Fruit fly (Drosophila melanogaster) whole organism, embryonic: ENCODE measurements around the gene Grip91.

Experiments
- BEAF-32 ChIP-seq: fragments of 200-800 bp; sonication (Bioruptor generic); optimal IDR thresholded peaks from 3 replicates; lab custom pipeline; 2017; ENCODE audit warnings: missing biosample characterization, missing genetic modification characterization, mild to moderate bottlenecking, moderate library complexity, missing genetic modification reagents
- CG11398 ChIP-seq: fragments of 200-800 bp; sonication (Bioruptor generic); optimal IDR thresholded peaks from 2 replicates; lab custom pipeline; 2016; ENCODE audit warnings: missing biosample characterization, missing genetic modification characterization
- CG13287 ChIP-seq: fragments of 200-800 bp; sonication (Bioruptor generic); IDR thresholded peaks from 2 replicates; pipeline ENCODE4 v1.3.6; 2022; ENCODE audit warnings: missing biosample characterization, missing genetic modification characterization; ENCODE audit not compliant: partially characterized antibody
- CG14710 ChIP-seq: fragments of 200-800 bp; sonication (Bioruptor generic); optimal IDR thresholded peaks from 3 replicates; lab custom pipeline; 2019; ENCODE audit warnings: missing biosample characterization, mild to moderate bottlenecking, missing genetic modification characterization, moderate library complexity
- CG14860 ChIP-seq: fragments of 200-800 bp; sonication (Bioruptor generic); IDR thresholded peaks from 3 replicates; pipeline ENCODE4 v1.3.6; 2022; ENCODE audit warnings: missing biosample characterization, missing genetic modification characterization; ENCODE audit not compliant: partially characterized antibody
- CG17186 ChIP-seq: fragments of 200-800 bp; sonication (Bioruptor generic); optimal IDR thresholded peaks from 3 replicates; lab custom pipeline; 2017; ENCODE audit warnings: missing biosample characterization, missing genetic modification reagents, missing genetic modification characterization
- CG2116 ChIP-seq: fragments of 200-800 bp; sonication (Bioruptor generic); optimal IDR thresholded peaks from 3 replicates; lab custom pipeline; 2018; ENCODE audit warnings: missing biosample characterization, mild to moderate bottlenecking, missing genetic modification characterization
- CG2202 ChIP-seq: fragments of 200-800 bp; sonication (Bioruptor generic); optimal IDR thresholded peaks from 2 replicates; lab custom pipeline; 2018; ENCODE audit warnings: missing biosample characterization, mild to moderate bottlenecking, missing genetic modification characterization
- CG31365 ChIP-seq: fragments of 200-800 bp; sonication (Bioruptor generic); optimal IDR thresholded peaks from 2 replicates; lab custom pipeline; 2018; ENCODE audit warnings: missing biosample characterization, mild to moderate bottlenecking, missing genetic modification characterization
- CG3847 ChIP-seq: fragments of 200-800 bp; sonication (Bioruptor generic); IDR thresholded peaks from 2 replicates; pipeline ENCODE4 v1.3.6; 2022; ENCODE audit warnings: missing biosample characterization, missing genetic modification characterization
- CG4617 ChIP-seq: fragments of 200-800 bp; sonication (Bioruptor generic); optimal IDR thresholded peaks from 3 replicates; lab custom pipeline; 2016; ENCODE audit warnings: missing biosample characterization, missing genetic modification characterization, borderline replicate concordance
- CG6791 ChIP-seq: fragments of 200-800 bp; sonication (Bioruptor generic); IDR thresholded peaks from 3 replicates; pipeline ENCODE4 v1.3.6; 2022; ENCODE audit warnings: missing biosample characterization, missing genetic modification characterization; ENCODE audit not compliant: partially characterized antibody
- CG7556 ChIP-seq: fragments of 200-800 bp; sonication (Bioruptor generic); optimal IDR thresholded peaks from 2 replicates; lab custom pipeline; 2017; ENCODE audit warnings: missing biosample characterization, mild to moderate bottlenecking, missing genetic modification characterization
- CG7963 ChIP-seq: fragments of 200-800 bp; sonication (Bioruptor generic); IDR thresholded peaks from 3 replicates; pipeline ENCODE4 v1.3.6; 2022; ENCODE audit warnings: missing biosample characterization, missing genetic modification characterization; ENCODE audit not compliant: partially characterized antibody
- CG9437 ChIP-seq: fragments of 200-800 bp; sonication (Bioruptor generic); optimal IDR thresholded peaks from 2 replicates; lab custom pipeline; 2018; ENCODE audit warnings: missing biosample characterization, mild to moderate bottlenecking, missing genetic modification characterization
- CTCF ChIP-seq: fragments of 200-800 bp; sonication (Bioruptor generic); optimal IDR thresholded peaks from 2 replicates; lab custom pipeline; 2017; ENCODE audit warnings: missing biosample characterization, mild to moderate bottlenecking, missing genetic modification characterization, moderate library complexity
- E2f1 ChIP-seq: fragments of 200-800 bp; sonication (Bioruptor generic); IDR thresholded peaks from 2 replicates; pipeline ENCODE4 v1.3.6; 2022; ENCODE audit warnings: missing biosample characterization, missing genetic modification characterization
- HLH4C ChIP-seq: fragments of 200-800 bp; sonication (Bioruptor generic); IDR thresholded peaks from 3 replicates; pipeline ENCODE4 v1.3.6; 2022; ENCODE audit warnings: missing biosample characterization, missing genetic modification characterization; ENCODE audit not compliant: partially characterized antibody
- Hand ChIP-seq: fragments of 200-800 bp; sonication (Bioruptor generic); optimal IDR thresholded peaks from 2 replicates; lab custom pipeline; 2017; ENCODE audit warnings: mild to moderate bottlenecking, missing biosample characterization, missing genetic modification reagents, missing genetic modification characterization
- HmgZ ChIP-seq: fragments of 200-800 bp; sonication (Bioruptor generic); optimal IDR thresholded peaks from 2 replicates; lab custom pipeline; 2018; ENCODE audit warnings: missing biosample characterization, mild to moderate bottlenecking, missing genetic modification characterization
- MESR4 ChIP-seq: fragments of 200-800 bp; sonication (Bioruptor generic); optimal IDR thresholded peaks from 2 replicates; lab custom pipeline; 2018; ENCODE audit warnings: missing biosample characterization, mild to moderate bottlenecking, missing genetic modification characterization, moderate library complexity
- Max ChIP-seq: fragments of 200-800 bp; sonication (Bioruptor generic); optimal IDR thresholded peaks from 2 replicates; lab custom pipeline; 2016; ENCODE audit warnings: missing biosample characterization, mild to moderate bottlenecking, missing genetic modification characterization
- Med ChIP-seq: fragments of 200-800 bp; sonication (Bioruptor generic); peaks from one replicate; lab custom pipeline; 2016; ENCODE audit warnings: missing biosample characterization, missing genetic modification characterization, mild to moderate bottlenecking, inconsistent platforms, moderate library complexity
- NK7.1 ChIP-seq: fragments of 200-800 bp; sonication (Bioruptor generic); optimal IDR thresholded peaks from 3 replicates; lab custom pipeline; 2016; ENCODE audit warnings: missing biosample characterization, missing genetic modification characterization
- Sin3A ChIP-seq: fragments of >200 bp; optimal IDR thresholded peaks from 2 replicates; lab custom pipeline; 2018
- YL-1 ChIP-seq: fragments of 200-800 bp; sonication (Bioruptor generic); optimal IDR thresholded peaks from 3 replicates; lab custom pipeline; 2017; ENCODE audit warnings: missing biosample characterization, mild to moderate bottlenecking, missing genetic modification characterization
- bigmax ChIP-seq: fragments of 200-800 bp; sonication (Bioruptor generic); optimal IDR thresholded peaks from 2 replicates; lab custom pipeline; 2018; ENCODE audit warnings: missing biosample characterization, mild to moderate bottlenecking, missing genetic modification characterization
- cato ChIP-seq: fragments of 200-800 bp; sonication (Bioruptor generic); optimal IDR thresholded peaks from 2 replicates; lab custom pipeline; 2016; ENCODE audit warnings: missing biosample characterization, missing genetic modification characterization, borderline replicate concordance
- cwo ChIP-seq: fragments of 200-800 bp; sonication (Bioruptor generic); optimal IDR thresholded peaks from 3 replicates; lab custom pipeline; 2017; ENCODE audit warnings: missing biosample characterization, missing genetic modification characterization, mild to moderate bottlenecking, moderate library complexity, missing genetic modification reagents
- hb ChIP-seq: fragments of 200-800 bp; sonication (Bioruptor generic); IDR thresholded peaks from 3 replicates; pipeline ENCODE4 v1.3.6; 2022; ENCODE audit warnings: missing biosample characterization, missing genetic modification characterization; ENCODE audit not compliant: partially characterized antibody
- ken ChIP-seq: fragments of 200-800 bp; sonication (Bioruptor generic); IDR thresholded peaks from 3 replicates; pipeline ENCODE4 v1.3.6; 2022; ENCODE audit warnings: missing biosample characterization, missing genetic modification characterization
- knrl ChIP-seq: fragments of 200-800 bp; sonication (Bioruptor generic); IDR thresholded peaks from 3 replicates; pipeline ENCODE4 v1.3.6; 2022; ENCODE audit warnings: missing biosample characterization, missing genetic modification characterization; ENCODE audit not compliant: partially characterized antibody
- lov ChIP-seq, 2 experiments: fragments of 200-800 bp in 1 of 2; fragments of >200 bp in 1 of 2; sonication (Bioruptor generic) in 1 of 2; IDR thresholded peaks in 1 of 2; optimal IDR thresholded peaks in 1 of 2; 2 replicates in 1 of 2; 3 replicates in 1 of 2; pipeline versions ENCODE4 v1.3.6 to Lab custom; 2017 to 2022; ENCODE audit warnings: missing biosample characterization in 1 of 2, missing genetic modification characterization in 1 of 2
- nmo ChIP-seq: fragments of 200-800 bp; sonication (Bioruptor generic); optimal IDR thresholded peaks from 2 replicates; lab custom pipeline; 2018; ENCODE audit warnings: missing biosample characterization, mild to moderate bottlenecking, missing genetic modification characterization, moderate library complexity
- otp ChIP-seq: fragments of 200-800 bp; sonication (Bioruptor generic); IDR thresholded peaks from 3 replicates; pipeline ENCODE4, ENCODE4 v1.3.6; 2022; ENCODE audit warnings: missing biosample characterization, missing genetic modification characterization
- p53 ChIP-seq: fragments of 200-800 bp; sonication (Bioruptor generic); optimal IDR thresholded peaks from 2 replicates; lab custom pipeline; 2016; ENCODE audit warnings: missing biosample characterization, missing genetic modification characterization
- phol ChIP-seq: fragments of 200-800 bp; sonication (Bioruptor generic); optimal IDR thresholded peaks from 3 replicates; lab custom pipeline; 2018; ENCODE audit warnings: missing biosample characterization, mild to moderate bottlenecking, missing genetic modification characterization, moderate library complexity
- sens ChIP-seq: fragments of 200-800 bp; sonication (Bioruptor generic); peaks from one replicate; lab custom pipeline; 2016; ENCODE audit warnings: missing biosample characterization, missing genetic modification characterization
- sens-2 ChIP-seq: fragments of 200-800 bp; sonication (Bioruptor generic); IDR thresholded peaks from 2 replicates; pipeline ENCODE4 v1.3.6; 2022; ENCODE audit warnings: missing biosample characterization, missing genetic modification characterization
- seq ChIP-seq: fragments of 200-800 bp; sonication (Bioruptor generic); IDR thresholded peaks from 2 replicates; pipeline ENCODE4 v1.3.6; 2022; ENCODE audit warnings: missing biosample characterization, missing genetic modification characterization
- ssp ChIP-seq: fragments of 200-800 bp; sonication (Bioruptor generic); IDR thresholded peaks from 2 replicates; pipeline ENCODE4 v1.3.6; 2022; ENCODE audit warnings: missing biosample characterization, missing genetic modification characterization
- unc-4 ChIP-seq: fragments of 200-800 bp; sonication (Bioruptor generic); IDR thresholded peaks from 2 replicates; pipeline ENCODE4 v1.3.6; 2022; ENCODE audit warnings: missing biosample characterization, missing genetic modification characterization; ENCODE audit not compliant: partially characterized antibody
- zen ChIP-seq: fragments of 200-800 bp; sonication (Bioruptor generic); optimal IDR thresholded peaks from 3 replicates; lab custom pipeline; 2018; ENCODE audit warnings: missing biosample characterization, mild to moderate bottlenecking, missing genetic modification characterization, moderate library complexity

The Grip91 gene

DNA sequence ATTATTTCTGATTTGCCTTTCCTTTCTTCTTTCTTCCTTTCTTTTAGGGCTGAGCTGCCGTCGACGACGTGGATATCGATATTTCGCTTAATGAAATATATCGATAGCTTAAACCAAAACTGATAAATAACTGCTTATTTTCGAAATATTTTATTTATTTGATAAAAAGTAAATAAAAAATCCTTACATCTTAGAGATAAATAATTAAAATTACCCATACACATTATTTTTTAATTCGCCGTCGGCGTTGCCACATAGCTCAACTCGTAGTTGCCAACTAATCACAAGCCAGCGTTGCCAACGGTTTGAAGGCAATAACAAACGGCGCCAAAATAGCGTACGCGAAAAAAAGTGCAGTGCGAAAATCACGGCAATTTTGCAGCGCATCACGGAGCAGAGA, 22.5 kb downstream of the Grip91 start, which contains the start of the genes Mrgn1 and mus101 (continued):
- peak; percentile 74 for TF ChIP-seq Sin3A (lab: Kevin White, UChicago)
- no peak for TF ChIP-seq CG2202
- TF ChIP-seq sens-2, result no peak
- TF ChIP-seq CG2116, result peak; percentile 79
- peak; percentile 27 for TF ChIP-seq CTCF
- TF ChIP-seq knrl, result peak; percentile 81
- TF ChIP-seq phol (tag; lab: Kevin White, UChicago), result peak; percentile 38
- TF ChIP-seq CG3847 (GFP tag; lab: Robert Waterston, UW), result peak; percentile 42
- peak; percentile 80 for TF ChIP-seq hb
- peak; percentile 45 for TF ChIP-seq nmo
- TF ChIP-seq bigmax (GFP tag; lab: Kevin White, UChicago), result no peak
- TF ChIP-seq Hand (GFP tag; lab: Kevin White, UChicago), result no peak
- TF ChIP-seq seq, result no peak
- TF ChIP-seq ken (GFP tag; lab: Robert Waterston, UW), result no peak
- no peak for TF ChIP-seq ssp (GFP tag; lab: Robert Waterston, UW)
- TF ChIP-seq Max (GFP tag; lab: Kevin White, UChicago), result peak; percentile 13
- peak; percentile 44 for TF ChIP-seq Med
- peak; percentile 70 for TF ChIP-seq E2f1 (GFP tag; lab: Robert Waterston, UW)
- TF ChIP-seq zen (tag; lab: Kevin White, UChicago), result peak; percentile 10
- peak; percentile 73 for TF ChIP-seq sens (GFP tag; lab: Kevin White, UChicago)
- peak; percentile 48 for TF ChIP-seq YL-1 (GFP tag; lab: Kevin White, UChicago)
- TF ChIP-seq lov (optimal IDR thresholded peaks at IDR 0.05; lab: Kevin White, UChicago), result no peak
- TF ChIP-seq lov (GFP tag; IDR thresholded peaks at IDR 0.05; lab: Robert Waterston, UW), result no peak
- no peak for TF ChIP-seq NK7.1
- no peak for TF ChIP-seq CG31365 (tag; lab: Kevin White, UChicago)
- TF ChIP-seq CG7556 (GFP tag; lab: Kevin White, UChicago), result no peak
- peak; percentile 85 for TF ChIP-seq BEAF-32 (GFP tag; lab: Kevin White, UChicago)
- peak; percentile 81 for TF ChIP-seq CG14710 (tag; lab: Kevin White, UChicago)
- peak; percentile 85 for TF ChIP-seq unc-4 (GFP tag; lab: Robert Waterston, UW)
- no peak for TF ChIP-seq p53
- TF ChIP-seq CG4617 (GFP tag; lab: Kevin White, UChicago), result peak; percentile 62
- peak; percentile 56; the same call in 1 of the 3 replicates for TF ChIP-seq CG6791 (GFP tag; lab: Robert Waterston, UW)
- TF ChIP-seq CG7963 (GFP tag; lab: Robert Waterston, UW), result 0 out of 3 replicates have a peak, but pooled peaks have one; percentile 50
- TF ChIP-seq MESR4 (GFP tag; lab: Kevin White, UChicago), result peak; percentile 15
- peak; percentile 77 for TF ChIP-seq CG14860 (GFP tag; lab: Robert Waterston, UW)
- TF ChIP-seq otp (GFP tag; lab: Robert Waterston, UW), result no peak
- TF ChIP-seq cwo, result no peak
- TF ChIP-seq HmgZ (tag; lab: Kevin White, UChicago), result peak; percentile 26
- peak; percentile 77 for TF ChIP-seq HLH4C
- no peak for TF ChIP-seq CG9437
- TF ChIP-seq CG13287 (GFP tag; lab: Robert Waterston, UW), result peak; percentile 90
- no peak for TF ChIP-seq CG11398 (GFP tag; lab: Kevin White, UChicago)
- TF ChIP-seq cato (GFP tag; lab: Kevin White, UChicago), result no peak
- TF ChIP-seq CG17186, result peak; percentile 1
- TF ChIP-seq, all 482 proteins: peak for 66
